Fruit fly (Drosophila melanogaster) Kc167 (cell line): Measurements from ENCODE around the gene CG18545.

Experiments used
- Myc ChIP-seq: fragments of >200 bp; optimal IDR thresholded peaks from 2 replicates; lab custom pipeline; 2017; ENCODE audit warnings: missing external identifiers
- Sin3A ChIP-seq: fragments of >200 bp; optimal IDR thresholded peaks from 2 replicates; lab custom pipeline; 2018; ENCODE audit warnings: missing external identifiers
- h ChIP-seq: fragments of >200 bp; optimal IDR thresholded peaks from 3 replicates; lab custom pipeline; 2018; ENCODE audit warnings: missing external identifiers
- insv ChIP-seq: fragments of >200 bp; optimal IDR thresholded peaks from 3 replicates; lab custom pipeline; 2018; ENCODE audit warnings: missing external identifiers
- psq ChIP-seq: fragments of >200 bp; optimal IDR thresholded peaks from 2 replicates; lab custom pipeline; 2017; ENCODE audit warnings: missing external identifiers
- ttk ChIP-seq: sonication (Bioruptor generic); optimal IDR thresholded peaks from 2 replicates; lab custom pipeline; 2017; ENCODE audit warnings: missing external identifiers

The CG18545 gene

DNA sequence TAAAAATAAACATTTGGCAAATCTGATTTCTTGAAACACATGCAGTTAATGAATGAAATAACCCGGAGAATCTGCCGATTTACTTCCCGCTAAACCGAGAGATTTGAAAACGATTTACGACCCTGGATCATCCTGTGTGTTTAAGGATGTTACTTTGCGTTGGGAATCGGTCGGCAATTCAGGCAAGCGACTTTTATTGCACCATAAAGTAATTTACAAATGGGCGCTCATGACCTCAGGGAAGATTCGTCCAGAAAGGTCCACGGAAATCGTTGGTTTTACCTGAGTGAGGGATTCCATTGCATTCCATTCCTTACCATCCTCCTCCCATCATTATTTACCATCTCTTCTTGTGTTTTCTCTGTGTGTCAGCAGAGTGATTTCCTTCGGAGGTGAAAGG is 12.1 kb downstream of the CG18545 start:
- TF ChIP-seq Myc (lab: Kevin White, UChicago) (no peak), ttk (lab: Kevin White, UChicago) (no peak), h (lab: Kevin White, UChicago) (no peak), Sin3A (lab: Kevin White, UChicago) (no peak), psq (lab: Kevin White, UChicago) (no peak), insv (no peak)

dm6 chr3R:10353932-10354703 is 13.4 kb downstream of the CG18545 start:
- no peak for TF ChIP-seq psq (lab: Kevin White, UChicago)
- TF ChIP-seq h (lab: Kevin White, UChicago): no peak
- no peak for TF ChIP-seq ttk (lab: Kevin White, UChicago)
- TF ChIP-seq Sin3A (lab: Kevin White, UChicago): no peak
- TF ChIP-seq Myc (lab: Kevin White, UChicago): no peak
- no peak for TF ChIP-seq insv

dm6 chr3R:10355840-10356562 is 15.3 kb downstream of the CG18545 start:
- no peak for TF ChIP-seq h (lab: Kevin White, UChicago)
- no peak for TF ChIP-seq Sin3A (lab: Kevin White, UChicago)
- TF ChIP-seq insv: no peak
- TF ChIP-seq ttk (lab: Kevin White, UChicago): no peak
- no peak for TF ChIP-seq psq (lab: Kevin White, UChicago)
- TF ChIP-seq Myc (lab: Kevin White, UChicago): no peak

DNA sequence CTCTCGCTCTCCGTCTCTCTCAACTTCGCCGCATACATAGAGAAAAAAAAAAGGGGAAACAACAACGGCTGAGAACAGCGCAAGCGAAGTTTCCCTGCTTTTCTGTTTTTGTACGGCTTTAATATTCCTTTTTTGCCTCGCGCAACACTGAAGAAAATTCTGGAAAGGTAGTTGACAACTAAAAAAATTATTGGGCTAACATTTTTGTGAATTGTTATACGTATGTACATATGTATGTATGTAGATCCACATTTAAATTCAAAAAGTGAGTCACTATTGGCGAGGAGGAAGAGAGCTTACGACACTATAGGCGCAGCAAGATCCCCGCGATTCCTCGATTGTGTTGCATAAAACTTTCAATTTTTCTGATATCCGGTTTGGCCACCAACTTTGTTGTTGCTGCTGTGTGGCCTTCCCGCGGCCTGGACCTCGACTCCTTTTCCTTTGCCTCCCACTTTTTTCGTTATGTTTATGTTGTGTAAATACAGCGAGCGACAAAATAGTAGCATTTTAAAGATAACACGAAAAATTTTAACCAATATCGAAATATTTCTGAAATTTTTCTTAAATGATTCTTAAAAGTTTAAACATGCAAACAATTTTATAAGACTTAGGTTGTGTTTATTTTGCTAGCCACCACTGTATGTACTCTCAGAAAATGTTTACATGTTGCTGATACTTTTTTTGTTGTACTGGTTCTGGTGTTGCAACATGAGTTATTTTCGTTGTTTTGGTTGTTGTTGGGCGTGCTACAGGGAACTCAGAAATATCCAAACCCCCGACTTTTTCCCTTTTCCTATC is 16.0 kb downstream of the CG18545 start:
- no peak for TF ChIP-seq h (lab: Kevin White, UChicago)
- no peak for TF ChIP-seq Myc (lab: Kevin White, UChicago)
- TF ChIP-seq insv: no peak
- TF ChIP-seq psq (lab: Kevin White, UChicago): no peak
- TF ChIP-seq Sin3A (lab: Kevin White, UChicago): no peak
- TF ChIP-seq ttk (lab: Kevin White, UChicago): no peak

- no peak for TF ChIP-seq ttk (lab: Kevin White, UChicago)
- no peak for TF ChIP-seq h (lab: Kevin White, UChicago)
- no peak for TF ChIP-seq Sin3A (lab: Kevin White, UChicago)
- no peak for TF ChIP-seq Myc (lab: Kevin White, UChicago)
- no peak for TF ChIP-seq psq (lab: Kevin White, UChicago)
- TF ChIP-seq insv: no peak
Observed at dm6 chr3R:10357364-10357676, 16.6 kb downstream of the CG18545 start.

- TF ChIP-seq insv (no peak), Myc (lab: Kevin White, UChicago) (no peak), ttk (lab: Kevin White, UChicago) (no peak), h (lab: Kevin White, UChicago) (no peak), psq (lab: Kevin White, UChicago) (no peak), Sin3A (lab: Kevin White, UChicago) (no peak)
Observed at dm6 chr3R:10364287-10364686, 23.5 kb downstream of the CG18545 start.

- no peak for TF ChIP-seq insv
- TF ChIP-seq Myc (lab: Kevin White, UChicago): no peak
- TF ChIP-seq psq (lab: Kevin White, UChicago): no peak
- no peak for TF ChIP-seq ttk (lab: Kevin White, UChicago)
- no peak for TF ChIP-seq Sin3A (lab: Kevin White, UChicago)
- TF ChIP-seq h (lab: Kevin White, UChicago): no peak
Observed at dm6 chr3R:10368251-10368650, 27.5 kb downstream of the CG18545 start.

DNA sequence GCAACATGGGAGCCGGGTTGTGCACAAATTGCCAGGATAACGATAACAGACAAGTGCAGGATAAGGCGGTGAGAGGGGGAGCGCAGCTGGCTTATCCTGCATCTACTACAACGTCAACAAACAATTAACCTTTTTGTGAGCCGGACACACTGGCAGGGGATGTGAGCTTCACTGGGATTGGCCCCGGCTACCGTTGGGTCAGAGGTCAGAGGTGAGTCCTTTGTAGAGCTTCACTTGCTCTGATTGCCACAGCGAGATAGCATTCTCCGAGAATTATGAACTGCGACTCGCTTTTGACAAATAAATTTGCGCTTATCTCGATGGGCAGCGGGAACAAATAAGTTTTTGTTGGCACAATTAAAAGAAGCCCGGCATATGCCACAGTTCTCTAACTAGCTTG is 29.1 kb downstream of the CG18545 start:
- no peak for TF ChIP-seq Myc (lab: Kevin White, UChicago)
- TF ChIP-seq insv: no peak
- no peak for TF ChIP-seq h (lab: Kevin White, UChicago)
- no peak for TF ChIP-seq psq (lab: Kevin White, UChicago)
- TF ChIP-seq Sin3A (lab: Kevin White, UChicago): no peak

dm6 chr3R:10370495-10370894 is 29.7 kb downstream of the CG18545 start:
- TF ChIP-seq h (lab: Kevin White, UChicago) (no peak), Myc (lab: Kevin White, UChicago) (no peak), insv (no peak), psq (lab: Kevin White, UChicago) (no peak)

DNA sequence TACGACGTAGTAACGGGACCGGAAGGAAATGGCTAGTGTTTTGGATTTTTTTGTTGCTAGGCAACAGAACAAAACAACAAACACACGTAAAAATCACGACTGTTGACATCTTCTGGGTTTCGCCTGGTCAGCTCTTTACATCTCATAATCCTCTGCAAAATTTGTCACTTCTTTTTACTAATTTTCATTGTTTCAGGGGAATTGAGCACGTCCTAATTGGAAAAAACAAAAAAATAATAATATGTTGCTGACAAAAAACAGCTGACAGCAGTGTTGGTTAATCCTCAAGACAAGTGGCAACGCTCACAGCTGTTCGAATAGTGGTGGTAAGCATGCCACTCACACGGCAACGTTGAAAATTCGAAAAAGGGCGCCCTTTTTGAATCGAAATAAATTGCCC is 37.1 kb downstream of the CG18545 start, which contains the start of gene Rfx:
Gene Rfx, minus strand, starts transcription at position 220 of the 400 bp plus-strand sequence.
- TF ChIP-seq h (lab: Kevin White, UChicago): no peak
- TF ChIP-seq Sin3A (lab: Kevin White, UChicago): no peak
- no peak for TF ChIP-seq insv
- TF ChIP-seq ttk (lab: Kevin White, UChicago): no peak

DNA sequence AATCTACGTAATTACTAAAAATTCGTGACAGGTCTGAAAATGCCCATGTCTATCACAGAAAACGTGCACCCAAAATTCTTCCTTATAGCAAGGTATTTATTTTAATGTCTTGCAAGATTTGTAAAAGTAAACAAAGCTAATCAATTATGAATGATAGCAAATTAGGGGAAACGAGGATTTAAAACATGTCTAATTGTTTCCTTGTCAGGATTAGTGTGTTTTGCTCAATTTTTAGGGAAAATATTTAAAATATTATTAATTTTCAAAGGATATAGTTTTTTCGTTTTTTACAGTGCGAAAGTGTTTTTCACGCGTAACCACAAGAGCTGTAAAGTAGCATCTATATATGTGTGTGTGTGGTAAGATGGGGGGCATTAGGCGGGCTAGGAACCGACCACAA is 38.2 kb downstream of the CG18545 start:
- TF ChIP-seq h (lab: Kevin White, UChicago): no peak
